Fruit fly (Drosophila melanogaster) whole organism, embryonic: Measurements from ENCODE around the gene Gale.

Experiments
- Awh ChIP-seq: fragments of 200-800 bp; sonication (Bioruptor generic); IDR thresholded peaks from 2 replicates; pipeline ENCODE4, ENCODE4 v1.3.6; 2022; ENCODE audit warnings: missing biosample characterization, missing genetic modification characterization
- CG10274 ChIP-seq: fragments of 200-800 bp; sonication (Bioruptor generic); optimal IDR thresholded peaks from 3 replicates; lab custom pipeline; 2017; ENCODE audit warnings: missing biosample characterization, mild to moderate bottlenecking, missing genetic modification characterization
- CG12236 ChIP-seq: fragments of 200-800 bp; sonication (Bioruptor generic); optimal IDR thresholded peaks from 2 replicates; lab custom pipeline; 2016; ENCODE audit warnings: missing biosample characterization, missing genetic modification characterization
- CG1233 ChIP-seq: fragments of 200-800 bp; sonication (Bioruptor generic); optimal IDR thresholded peaks from 4 replicates; lab custom pipeline; 2018; ENCODE audit warnings: missing biosample characterization, mild to moderate bottlenecking, missing genetic modification characterization
- CG13287 ChIP-seq: fragments of 200-800 bp; sonication (Bioruptor generic); IDR thresholded peaks from 2 replicates; pipeline ENCODE4 v1.3.6; 2022; ENCODE audit warnings: missing biosample characterization, missing genetic modification characterization; ENCODE audit not compliant: partially characterized antibody
- CG14667 ChIP-seq: fragments of 200-800 bp; sonication (Bioruptor generic); IDR thresholded peaks from 2 replicates; pipeline ENCODE4 v1.3.6; 2022; ENCODE audit warnings: missing biosample characterization, missing genetic modification characterization
- CG15514 ChIP-seq: fragments of 200-800 bp; sonication (Bioruptor generic); optimal IDR thresholded peaks from 3 replicates; lab custom pipeline; 2017; ENCODE audit warnings: missing biosample characterization, missing genetic modification characterization, mild to moderate bottlenecking, moderate library complexity, missing genetic modification reagents
- CG16863 ChIP-seq: fragments of 200-800 bp; sonication (Bioruptor generic); optimal IDR thresholded peaks from 3 replicates; lab custom pipeline; 2016; ENCODE audit warnings: missing biosample characterization, missing genetic modification characterization
- CG17186 ChIP-seq: fragments of 200-800 bp; sonication (Bioruptor generic); optimal IDR thresholded peaks from 3 replicates; lab custom pipeline; 2017; ENCODE audit warnings: missing biosample characterization, missing genetic modification reagents, missing genetic modification characterization
- CG18011 ChIP-seq: fragments of 200-800 bp; sonication (Bioruptor generic); optimal IDR thresholded peaks from 2 replicates; lab custom pipeline; 2017; ENCODE audit warnings: missing biosample characterization, missing genetic modification characterization, mild to moderate bottlenecking, moderate library complexity, missing genotype
- CG2116 ChIP-seq: fragments of 200-800 bp; sonication (Bioruptor generic); optimal IDR thresholded peaks from 3 replicates; lab custom pipeline; 2018; ENCODE audit warnings: missing biosample characterization, mild to moderate bottlenecking, missing genetic modification characterization
- CG3163 ChIP-seq: fragments of 200-800 bp; sonication (Bioruptor generic); optimal IDR thresholded peaks from 3 replicates; lab custom pipeline; 2016; ENCODE audit warnings: missing biosample characterization, missing genetic modification characterization
- CG6175 ChIP-seq: fragments of 200-800 bp; sonication (Bioruptor generic); IDR thresholded peaks from 3 replicates; pipeline ENCODE4 v1.3.6; 2022; ENCODE audit warnings: missing biosample characterization, missing genetic modification characterization
- CG7357 ChIP-seq: fragments of 200-800 bp; sonication (Bioruptor generic); IDR thresholded peaks from 3 replicates; pipeline ENCODE4 v1.3.6; 2022; ENCODE audit warnings: missing biosample characterization, missing genetic modification characterization
- CG8089 ChIP-seq: fragments of 200-800 bp; sonication (Bioruptor generic); optimal IDR thresholded peaks from 3 replicates; lab custom pipeline; 2016; ENCODE audit warnings: missing biosample characterization, missing genetic modification characterization
- CoRest ChIP-seq: fragments of 200-800 bp; sonication (Bioruptor generic); optimal IDR thresholded peaks from 3 replicates; lab custom pipeline; 2018; ENCODE audit warnings: missing biosample characterization, mild to moderate bottlenecking, missing genetic modification characterization, moderate library complexity
- Drgx ChIP-seq: fragments of 200-800 bp; sonication (Bioruptor generic); IDR thresholded peaks from 2 replicates; pipeline ENCODE4 v1.3.6; 2022; ENCODE audit warnings: missing biosample characterization, missing genetic modification characterization
- ERR ChIP-seq: fragments of 200-800 bp; sonication (Bioruptor generic); optimal IDR thresholded peaks from 2 replicates; lab custom pipeline; 2016; ENCODE audit warnings: missing biosample characterization, missing genetic modification characterization
- Eip74EF ChIP-seq, 2 experiments: fragments of 200-800 bp in 1 of 2; fragments of >200 bp in 1 of 2; sonication (Bioruptor generic) in 1 of 2; optimal IDR thresholded peaks; 2 replicates each; lab custom pipeline; 2017 to 2019; ENCODE audit warnings: missing biosample characterization in 2 of 2, missing genetic modification characterization in 2 of 2, mild to moderate bottlenecking in 1 of 2, moderate library complexity in 1 of 2
- Ets65A ChIP-seq: fragments of 200-800 bp; sonication (Bioruptor generic); peaks from one replicate; lab custom pipeline; 2016; ENCODE audit warnings: missing biosample characterization, missing genetic modification characterization
- HmgD ChIP-seq: fragments of 200-800 bp; sonication (Bioruptor generic); optimal IDR thresholded peaks from 3 replicates; lab custom pipeline; 2016; ENCODE audit warnings: missing biosample characterization, missing genetic modification characterization
- Lpt ChIP-seq: fragments of >200 bp; optimal IDR thresholded peaks from 2 replicates; lab custom pipeline; 2018; ENCODE audit warnings: missing biosample characterization, missing genetic modification characterization
- MESR4 ChIP-seq: fragments of 200-800 bp; sonication (Bioruptor generic); optimal IDR thresholded peaks from 2 replicates; lab custom pipeline; 2018; ENCODE audit warnings: missing biosample characterization, mild to moderate bottlenecking, missing genetic modification characterization, moderate library complexity
- Oaz ChIP-seq: fragments of 200-800 bp; sonication (Bioruptor generic); IDR thresholded peaks from 2 replicates; pipeline ENCODE4 v1.3.6; 2022; ENCODE audit warnings: missing biosample characterization, missing genetic modification characterization
- YL-1 ChIP-seq: fragments of 200-800 bp; sonication (Bioruptor generic); optimal IDR thresholded peaks from 3 replicates; lab custom pipeline; 2017; ENCODE audit warnings: missing biosample characterization, mild to moderate bottlenecking, missing genetic modification characterization
- crp ChIP-seq, 2 experiments: fragments of 200-800 bp; sonication (Bioruptor generic); optimal IDR thresholded peaks; 2 replicates in 1 of 2; 3 replicates in 1 of 2; lab custom pipeline; 2017; ENCODE audit warnings: missing biosample characterization in 2 of 2, missing genetic modification characterization in 2 of 2, mild to moderate bottlenecking in 1 of 2, moderate library complexity in 1 of 2
- dan ChIP-seq: fragments of 200-800 bp; sonication (Bioruptor generic); IDR thresholded peaks from 2 replicates; pipeline ENCODE4 v1.3.6; 2022; ENCODE audit warnings: missing biosample characterization, missing genetic modification characterization
- dm ChIP-seq: fragments of 200-800 bp; sonication (Bioruptor generic); optimal IDR thresholded peaks from 3 replicates; lab custom pipeline; 2016; ENCODE audit warnings: missing biosample characterization, missing genetic modification characterization
- dpn ChIP-seq, 2 experiments: fragments of 200-800 bp; sonication (Bioruptor generic); optimal IDR thresholded peaks; 3 replicates each; lab custom pipeline; 2016; ENCODE audit warnings: missing biosample characterization in 2 of 2, missing genetic modification characterization in 2 of 2
- fd102C ChIP-seq: fragments of 200-800 bp; sonication (Bioruptor generic); optimal IDR thresholded peaks from 2 replicates; lab custom pipeline; 2018; ENCODE audit warnings: missing biosample characterization, mild to moderate bottlenecking, missing genetic modification characterization, moderate library complexity
- ham ChIP-seq: fragments of 200-800 bp; sonication (Bioruptor generic); IDR thresholded peaks from 2 replicates; pipeline ENCODE4 v1.3.6; 2022; ENCODE audit warnings: missing biosample characterization, missing genetic modification characterization
- luna ChIP-seq: fragments of 200-800 bp; sonication (Bioruptor generic); optimal IDR thresholded peaks from 2 replicates; lab custom pipeline; 2016; ENCODE audit warnings: missing biosample characterization, missing genetic modification characterization
- mam ChIP-seq: fragments of 200-800 bp; sonication (Bioruptor generic); optimal IDR thresholded peaks from 3 replicates; lab custom pipeline; 2016; ENCODE audit warnings: missing biosample characterization, missing genetic modification characterization
- mld ChIP-seq: fragments of 200-800 bp; sonication (Bioruptor generic); IDR thresholded peaks from 3 replicates; pipeline ENCODE4 v1.3.6; 2022; ENCODE audit warnings: missing biosample characterization, missing genetic modification characterization; ENCODE audit not compliant: partially characterized antibody
- nau ChIP-seq: fragments of 200-800 bp; sonication (Bioruptor generic); optimal IDR thresholded peaks from 3 replicates; lab custom pipeline; 2017; ENCODE audit warnings: missing biosample characterization, mild to moderate bottlenecking, missing genetic modification characterization, missing genetic modification reagents
- nom ChIP-seq: fragments of 200-800 bp; sonication (Bioruptor generic); optimal IDR thresholded peaks from 2 replicates; lab custom pipeline; 2017; ENCODE audit warnings: missing biosample characterization, missing genetic modification characterization, mild to moderate bottlenecking, moderate library complexity, missing genetic modification reagents
- odd ChIP-seq: fragments of 200-800 bp; sonication (Bioruptor generic); optimal IDR thresholded peaks from 2 replicates; lab custom pipeline; 2017; ENCODE audit warnings: missing biosample characterization, mild to moderate bottlenecking, missing genetic modification characterization
- pan ChIP-seq, 4 experiments: fragments of >200 bp in 3 of 4; fragments of 200-800 bp in 1 of 4; sonication (Bioruptor generic) in 1 of 4; optimal IDR thresholded peaks in 3 of 4; IDR thresholded peaks in 1 of 4; 2 replicates each; pipeline versions ENCODE4 v1.3.6 to Lab custom; 2017 to 2022; ENCODE audit warnings: missing biosample characterization in 2 of 4, missing genetic modification characterization in 2 of 4, mixed read lengths in 1 of 4
- pum ChIP-seq: fragments of 200-800 bp; sonication (Bioruptor generic); optimal IDR thresholded peaks from 2 replicates; lab custom pipeline; 2016; ENCODE audit warnings: missing biosample characterization, missing genetic modification characterization
- rib ChIP-seq: fragments of 200-800 bp; sonication (Bioruptor generic); IDR thresholded peaks from 2 replicates; pipeline ENCODE4 v1.3.6; 2022; ENCODE audit warnings: missing biosample characterization, missing genetic modification characterization
- row ChIP-seq: fragments of 200-800 bp; sonication (Bioruptor generic); IDR thresholded peaks from 3 replicates; pipeline ENCODE4 v1.3.6; 2022; ENCODE audit warnings: missing biosample characterization, missing genetic modification characterization
- sd ChIP-seq: fragments of 200-800 bp; sonication (Bioruptor generic); optimal IDR thresholded peaks from 3 replicates; lab custom pipeline; 2018; ENCODE audit warnings: missing biosample characterization, mild to moderate bottlenecking, missing genetic modification characterization, moderate library complexity
- sens-2 ChIP-seq: fragments of 200-800 bp; sonication (Bioruptor generic); IDR thresholded peaks from 2 replicates; pipeline ENCODE4 v1.3.6; 2022; ENCODE audit warnings: missing biosample characterization, missing genetic modification characterization
- slbo ChIP-seq: fragments of 200-800 bp; sonication (Bioruptor generic); IDR thresholded peaks from 2 replicates; pipeline ENCODE4 v1.3.6; 2022; ENCODE audit warnings: missing biosample characterization, missing genetic modification characterization
- sna ChIP-seq: fragments of 200-800 bp; sonication (Bioruptor generic); IDR thresholded peaks from 2 replicates; pipeline ENCODE4 v1.3.6; 2022; ENCODE audit warnings: missing biosample characterization, missing genetic modification characterization; ENCODE audit not compliant: partially characterized antibody
- sr ChIP-seq: fragments of 200-800 bp; sonication (Bioruptor generic); IDR thresholded peaks from 3 replicates; pipeline ENCODE4 v1.3.6; 2022; ENCODE audit warnings: missing biosample characterization, missing genetic modification characterization
- vvl ChIP-seq: fragments of 200-800 bp; sonication (Bioruptor generic); IDR thresholded peaks from 2 replicates; pipeline ENCODE4 v1.3.6; 2022; ENCODE audit warnings: missing biosample characterization, missing genetic modification characterization
- wdn ChIP-seq: fragments of 200-800 bp; sonication (Bioruptor generic); IDR thresholded peaks from 2 replicates; pipeline ENCODE4 v1.3.6; 2022; ENCODE audit warnings: missing biosample characterization, missing genetic modification characterization
- zen ChIP-seq: fragments of 200-800 bp; sonication (Bioruptor generic); optimal IDR thresholded peaks from 3 replicates; lab custom pipeline; 2018; ENCODE audit warnings: missing biosample characterization, mild to moderate bottlenecking, missing genetic modification characterization, moderate library complexity

The Gale gene

DNA sequence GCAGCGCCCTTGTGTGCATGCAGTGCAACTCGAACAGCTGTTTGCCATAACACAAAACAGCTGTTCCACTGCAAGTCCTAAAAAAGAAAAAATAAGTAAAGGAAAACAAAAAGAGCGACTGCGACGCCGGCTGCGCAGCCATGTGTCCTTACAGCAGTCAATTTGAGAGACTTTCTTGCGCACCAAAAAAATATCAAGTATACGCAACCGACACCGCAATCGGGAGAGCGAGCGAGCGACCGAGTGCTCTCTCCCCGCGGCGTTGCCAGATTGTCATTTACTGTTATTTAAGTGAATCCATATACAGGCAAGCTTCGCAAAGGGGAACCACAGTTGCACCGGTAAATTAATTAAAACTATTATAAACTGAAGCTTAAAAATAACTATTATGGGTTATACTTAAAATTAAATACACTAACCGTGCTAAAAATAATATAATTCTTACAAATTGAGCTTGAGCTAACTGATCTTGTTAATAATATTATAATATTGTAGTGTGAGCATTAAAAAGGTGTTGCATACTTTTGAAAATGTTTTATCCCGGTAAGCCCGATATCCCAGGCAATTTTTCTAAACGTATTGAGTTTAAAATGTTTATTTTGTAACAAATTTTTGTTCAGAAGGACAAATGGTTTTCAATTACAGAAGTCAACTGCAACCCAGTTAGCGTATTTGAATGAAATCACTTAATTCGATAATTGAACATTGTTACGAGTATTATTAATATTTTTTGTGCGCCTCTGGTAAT, 18.3 kb upstream of the Gale start (continued):
- TF ChIP-seq pan (optimal IDR thresholded peaks at IDR 0.05; lab: Kevin White, UChicago) (no peak), pan (GFP tag; optimal IDR thresholded peaks at IDR 0.05 in 1 of 2, IDR thresholded peaks at IDR 0.05 in 1 of 2) (peak in 1 of 2 experiments; percentile 71), Drgx (GFP tag; lab: Robert Waterston, UW) (peak; percentile 22; the same call in 1 of the 2 replicates), vvl (GFP tag; lab: Robert Waterston, UW) (peak; percentile 71), HmgD (GFP tag; lab: Kevin White, UChicago) (no peak), ham (GFP tag; lab: Robert Waterston, UW) (no peak), CG16863 (GFP tag; lab: Kevin White, UChicago) (no peak), row (GFP tag; lab: Robert Waterston, UW) (peak; percentile 87), CG10274 (no peak), mam (GFP tag; lab: Kevin White, UChicago) (peak; percentile 9), Awh (no peak), MESR4 (no peak), sr (no peak), nau (GFP tag; lab: Kevin White, UChicago) (no peak), slbo (peak; percentile 87), CG1233 (no peak), ERR (GFP tag; lab: Kevin White, UChicago) (no peak), CG17186 (no peak), CG2116 (peak; percentile 37), Ets65A (peak; percentile 81), CG14667 (GFP tag; lab: Robert Waterston, UW) (peak; percentile 56), rib (GFP tag; lab: Robert Waterston, UW) (no peak), Eip74EF (GFP tag; optimal IDR thresholded peaks at IDR 0.05; lab: Kevin White, UChicago) (no peak), sd (no peak), CG6175 (no peak), sens-2 (GFP tag; lab: Robert Waterston, UW) (no peak), mld (no peak), Lpt (GFP tag; lab: Kevin White, UChicago) (no peak), luna (no peak), nom (GFP tag; lab: Kevin White, UChicago) (peak; percentile 14), sna (GFP tag; lab: Robert Waterston, UW) (no peak), pum (no peak), crp (GFP tag; optimal IDR thresholded peaks at IDR 0.05; lab: Kevin White, UChicago) (peak in 1 of 2 experiments; percentile 68), dan (GFP tag; lab: Robert Waterston, UW) (no peak), wdn (GFP tag; lab: Robert Waterston, UW) (peak; percentile 48; the same call in 1 of the 2 replicates), odd (GFP tag; lab: Kevin White, UChicago) (no peak), CG12236 (GFP tag; lab: Kevin White, UChicago) (no peak), CG8089 (no peak), CG15514 (GFP tag; lab: Kevin White, UChicago) (peak; percentile 10), Oaz (GFP tag; lab: Robert Waterston, UW) (no peak; the same call in 1 of the 2 replicates), YL-1 (GFP tag; lab: Kevin White, UChicago) (no peak), zen (no peak), dpn (GFP tag; optimal IDR thresholded peaks at IDR 0.05; lab: Kevin White, UChicago) (peak in 1 of 2 experiments; percentile 25), CG3163 (GFP tag; lab: Kevin White, UChicago) (no peak), CG18011 (GFP tag; lab: Kevin White, UChicago) (no peak), CG7357 (GFP tag; lab: Robert Waterston, UW) (0 out of 3 replicates have a peak, but pooled peaks have one; percentile 12), CoRest (tag; lab: Kevin White, UChicago) (peak; percentile 43), dm (GFP tag; lab: Kevin White, UChicago) (no peak), CG13287 (GFP tag; lab: Robert Waterston, UW) (0 out of 2 replicates have a peak, but pooled peaks have one; percentile 16), fd102C (GFP tag; lab: Kevin White, UChicago) (no peak)
